Worm (Caenorhabditis elegans) whole organism, late embryonic: ENCODE results near the gene srd-67.

ENCODE experiments used
- nhr-11 ChIP-seq: fragments of 150-350 bp; optimal IDR thresholded peaks from 2 replicates; lab custom pipeline; 2014; ENCODE audit warnings: missing biosample characterization, missing genetic modification characterization
- npax-4 ChIP-seq: sonication (generic microtip); optimal IDR thresholded peaks from 2 replicates; lab custom pipeline; 2016; ENCODE audit warnings: missing genetic modification characterization, missing compliant biosample characterization
- pha-4 ChIP-seq: fragments of 150-350 bp; optimal IDR thresholded peaks from 2 replicates; lab custom pipeline; 2018; ENCODE audit warnings: missing biosample characterization, missing genetic modification reagents, missing genetic modification characterization

ce11 chrIII:2224478-2224877 lies 21.1 kb downstream of the srd-67 start, which contains the start of gene fbxa-38:
- TF ChIP-seq npax-4 (tag; lab: Kevin White, UChicago) (no peak), pha-4 (tag; lab: Kevin White, UChicago) (no peak), nhr-11 (tag; lab: Kevin White, UChicago) (no peak)
